Worm (Caenorhabditis elegans) whole organism, L1 larva: ENCODE data around the gene chpf-1.

Experiments
- fkh-10 ChIP-seq: sonication (generic microtip); optimal IDR thresholded peaks from 2 replicates; lab custom pipeline; 2017; ENCODE audit warnings: missing biosample characterization, missing genetic modification reagents, missing genetic modification characterization
- mep-1 ChIP-seq: fragments of 150-350 bp; optimal IDR thresholded peaks from 2 replicates; lab custom pipeline; 2014; ENCODE audit warnings: missing biosample characterization, missing genetic modification characterization
- nhr-90 ChIP-seq: sonication (generic microtip); optimal IDR thresholded peaks from 2 replicates; lab custom pipeline; 2016; ENCODE audit warnings: mild to moderate bottlenecking, missing genetic modification characterization, missing compliant biosample characterization; ENCODE audit not compliant: poor library complexity
- ztf-11 ChIP-seq, 2 experiments: sonication (generic microtip); optimal IDR thresholded peaks; 2 replicates each; lab custom pipeline; 2016 to 2017; ENCODE audit warnings: missing genetic modification characterization in 2 of 2, missing biosample characterization in 1 of 2, missing compliant biosample characterization in 1 of 2

DNA sequence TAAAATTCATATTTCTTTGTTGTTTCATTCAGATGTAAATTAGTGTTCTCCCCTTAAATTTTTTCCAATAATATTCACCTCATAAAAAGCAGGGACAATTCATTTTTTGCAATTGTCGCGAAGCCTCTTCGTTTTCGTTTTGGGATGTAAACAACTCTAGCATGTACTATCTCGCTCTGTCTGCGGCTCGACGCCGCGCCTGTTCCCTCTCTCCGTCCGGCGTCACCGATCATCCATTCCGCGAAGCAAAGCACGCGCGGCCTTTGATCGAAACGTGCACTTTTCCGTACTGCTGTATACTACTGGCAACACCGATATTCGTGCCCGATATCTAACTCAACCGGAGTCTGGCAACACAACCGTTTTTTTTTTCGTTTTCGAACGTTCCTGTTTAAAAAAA is 43.7 kb upstream of the chpf-1 start:
- no peak for TF ChIP-seq ztf-11 (tag; optimal IDR thresholded peaks at IDR 0.05; lab: Kevin White, UChicago)
- TF ChIP-seq fkh-10 (GFP tag; lab: Kevin White, UChicago) = no peak
- no peak for TF ChIP-seq nhr-90 (tag; lab: Kevin White, UChicago)
- TF ChIP-seq mep-1 (tag; lab: Kevin White, UChicago) = no peak
